Worm (Caenorhabditis elegans) whole organism, midembryonic: ENCODE data around the gene sma-5.

Source experiments
- T22C8.4 ChIP-seq: fragments of 200-800 bp; sonication (Bioruptor generic); IDR thresholded peaks from 2 replicates; pipeline ENCODE4 v1.3.6; 2022; ENCODE audit warnings: missing genetic modification characterization, missing compliant biosample characterization
- cog-1 ChIP-seq: sonication (generic microtip); optimal IDR thresholded peaks from 2 replicates; lab custom pipeline; 2016; ENCODE audit warnings: missing genetic modification characterization, missing compliant biosample characterization
- flt-1 ChIP-seq: fragments of 200-800 bp; sonication (Bioruptor generic); IDR thresholded peaks from 2 replicates; pipeline ENCODE4 v1.3.6; 2022; ENCODE audit warnings: missing genetic modification characterization, missing compliant biosample characterization
- med-1 ChIP-seq: sonication (generic microtip); optimal IDR thresholded peaks from 2 replicates; lab custom pipeline; 2017; ENCODE audit warnings: missing genetic modification characterization, mild to moderate bottlenecking, missing compliant biosample characterization, antibody characterized with exemption, missing genetic modification reagents; ENCODE audit not compliant: insufficient read depth
- ref-1 ChIP-seq: fragments of 200-800 bp; sonication (Bioruptor generic); conservative IDR thresholded peaks from 2 replicates; pipeline ENCODE4 v1.3.6; 2022; ENCODE audit warnings: missing genetic modification reagents, missing genetic modification characterization, missing compliant biosample characterization
- tab-1 ChIP-seq: fragments of 200-800 bp; sonication (Bioruptor generic); IDR thresholded peaks from 2 replicates; pipeline ENCODE4 v1.3.6; 2022; ENCODE audit warnings: missing genetic modification characterization, missing compliant biosample characterization
- ztf-23 ChIP-seq: fragments of 200-800 bp; sonication (Bioruptor generic); IDR thresholded peaks from 2 replicates; pipeline ENCODE4 v1.3.6; 2022; ENCODE audit warnings: missing genetic modification reagents, missing genetic modification characterization, missing compliant biosample characterization
- ztf-29 ChIP-seq: fragments of 200-800 bp; sonication (Bioruptor generic); IDR thresholded peaks from 2 replicates; pipeline ENCODE4 v1.3.6; 2022; ENCODE audit warnings: missing genetic modification reagents, missing genetic modification characterization, missing compliant biosample characterization

ce11 chrX:11965663-11966304 is 39.6 kb downstream of the sma-5 start, which contains the start of gene sams-1:
- TF ChIP-seq med-1 (GFP tag; lab: Kevin White, UChicago) = no peak
- TF ChIP-seq ztf-23 (GFP tag; lab: Robert Waterston, UW) = no peak
- TF ChIP-seq flt-1 = no peak
- TF ChIP-seq ref-1 = no peak
- TF ChIP-seq tab-1 (GFP tag; lab: Robert Waterston, UW) = no peak
- no peak for TF ChIP-seq T22C8.4 (GFP tag; lab: Robert Waterston, UW)
- TF ChIP-seq ztf-29 = no peak
- no peak for TF ChIP-seq cog-1 (tag; lab: Kevin White, UChicago)
